Worm (Caenorhabditis elegans): Measurements from ENCODE around the gene W06A7.4.

DNA sequence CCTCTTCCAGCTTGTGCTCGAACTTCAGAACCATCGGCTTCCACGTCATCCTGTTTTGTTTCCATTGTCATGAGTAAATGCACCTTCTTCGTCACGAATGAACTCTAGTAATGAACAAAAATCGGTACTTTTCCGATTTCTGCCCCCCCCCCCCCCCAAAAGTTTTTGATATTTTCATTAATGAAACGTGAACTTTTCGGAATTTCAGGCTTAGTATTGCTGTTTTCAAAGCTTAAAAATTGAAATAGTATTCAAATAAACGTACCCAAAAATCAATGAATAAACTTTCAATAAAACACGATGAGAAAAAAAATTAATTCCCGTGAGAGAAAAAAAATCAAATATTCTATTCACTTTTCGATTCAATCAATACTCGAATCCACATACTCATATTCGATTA, 44.6 kb upstream of the W06A7.4 start, which contains the start of the genes scrm-7 and Y50E8A.10:
- TF ChIP-seq elt-2 (tag; optimal IDR thresholded peaks at IDR 0.05) (no peak), pha-4 (tag; optimal IDR thresholded peaks at IDR 0.05) (no peak), nhr-11 (tag; optimal IDR thresholded peaks at IDR 0.05) (no peak), ets-4 (tag; optimal IDR thresholded peaks at IDR 0.05) (no peak), ceh-48 (tag; optimal IDR thresholded peaks at IDR 0.05) (no peak)
